Worm (Caenorhabditis elegans): Measurements from ENCODE around the gene hut-1.

Gene hut-1

ce11 chrIII:12687872-12688375, 23.4 kb upstream of the hut-1 start, which contains the start of the genes rsp-3 and spin-4 (continued):
- TF ChIP-seq tbx-2 (tag; optimal IDR thresholded peaks at IDR 0.05): peak; percentile 71
- peak; percentile 36 for TF ChIP-seq jun-1 (tag; optimal IDR thresholded peaks at IDR 0.05)
- TF ChIP-seq lin-13 (GFP tag; optimal IDR thresholded peaks at IDR 0.05): peak; percentile 79
- TF ChIP-seq unc-86 (tag; optimal IDR thresholded peaks at IDR 0.05): peak; percentile 62
- peak; percentile 70 for TF ChIP-seq nhr-20 (tag; optimal IDR thresholded peaks at IDR 0.05)
- TF ChIP-seq swsn-7 (tag; optimal IDR thresholded peaks at IDR 0.05): peak; percentile 61
- no peak for TF ChIP-seq nhr-28 (tag; optimal IDR thresholded peaks at IDR 0.05)
- peak; percentile 93 to 95 for TF ChIP-seq lin-35 (GFP tag; optimal IDR thresholded peaks at IDR 0.05)
- TF ChIP-seq fos-1 (tag; optimal IDR thresholded peaks at IDR 0.05): peak; percentile 68
- TF ChIP-seq nhr-77 (tag; optimal IDR thresholded peaks at IDR 0.05): peak; percentile 80
- peak in 1 of 2 experiments; percentile 68 for TF ChIP-seq mdl-1 (tag; optimal IDR thresholded peaks at IDR 0.05)
- no peak for TF ChIP-seq mef-2 (tag; optimal IDR thresholded peaks at IDR 0.05)
- peak; percentile 46 for TF ChIP-seq snpc-4 (tag; optimal IDR thresholded peaks at IDR 0.05)
- peak; percentile 89 for TF ChIP-seq skn-1 (tag; optimal IDR thresholded peaks at IDR 0.05)
- TF ChIP-seq isw-1 (GFP tag; IDR thresholded peaks at IDR 0.05): peak; percentile 79
- TF ChIP-seq ztf-11 (tag; optimal IDR thresholded peaks at IDR 0.05): peak in 1 of 2 experiments; percentile 40
- TF ChIP-seq F16B12.6 (tag; optimal IDR thresholded peaks at IDR 0.05): peak; percentile 68
- peak; percentile 63 for TF ChIP-seq pax-3 (tag; optimal IDR thresholded peaks at IDR 0.05)
- TF ChIP-seq irx-1 (tag; optimal IDR thresholded peaks at IDR 0.05): peak; percentile 32

ce11 chrIII:12697591-12697990, 13.8 kb upstream of the hut-1 start:
- TF ChIP-seq snpc-4 (tag; optimal IDR thresholded peaks at IDR 0.05) (no peak), C16A3.4 (tag; optimal IDR thresholded peaks at IDR 0.05) (no peak), xbp-1 (tag; optimal IDR thresholded peaks at IDR 0.05) (no peak), ceh-63 (GFP tag; optimal IDR thresholded peaks at IDR 0.05) (no peak), skn-1 (tag; optimal IDR thresholded peaks at IDR 0.05) (no peak), ces-1 (GFP tag; optimal IDR thresholded peaks at IDR 0.05) (no peak), nhr-90 (tag; optimal IDR thresholded peaks at IDR 0.05; ENCODE audit: poor library complexity) (no peak), dsc-1 (tag; optimal IDR thresholded peaks at IDR 0.05) (no peak), mef-2 (tag; optimal IDR thresholded peaks at IDR 0.05) (no peak), irx-1 (tag; optimal IDR thresholded peaks at IDR 0.05) (no peak), efl-3 (GFP tag; optimal IDR thresholded peaks at IDR 0.05) (no peak), nhr-12 (tag; optimal IDR thresholded peaks at IDR 0.05) (no peak), lin-35 (GFP tag; optimal IDR thresholded peaks at IDR 0.05) (no peak), vab-15 (tag; optimal IDR thresholded peaks at IDR 0.05) (no peak)

ce11 chrIII:12699194-12699593, 12.2 kb upstream of the hut-1 start, which contains the start of gene sas-1:
Gene sas-1, plus strand, starts transcription at chrIII:12699494.
- TF ChIP-seq nhr-76 (tag; optimal IDR thresholded peaks at IDR 0.05) (no peak), lin-39 (tag; optimal IDR thresholded peaks at IDR 0.05) (no peak), ceh-63 (GFP tag; optimal IDR thresholded peaks at IDR 0.05) (no peak)

- TF ChIP-seq fkh-4 (tag; optimal IDR thresholded peaks at IDR 0.05; ENCODE audit: borderline replicate concordance) (no peak), ama-1 (optimal IDR thresholded peaks at IDR 0.05) (no peak), unc-30 (tag; optimal IDR thresholded peaks at IDR 0.05) (no peak), fkh-10 (GFP tag; optimal IDR thresholded peaks at IDR 0.05) (no peak), fkh-8 (tag; optimal IDR thresholded peaks at IDR 0.05) (no peak), aha-1 (tag; optimal IDR thresholded peaks at IDR 0.05) (no peak), hlh-17 (GFP tag; optimal IDR thresholded peaks at IDR 0.05; ENCODE audit: borderline replicate concordance) (no peak), ces-1 (GFP tag; optimal IDR thresholded peaks at IDR 0.05) (no peak), hlh-4 (tag; optimal IDR thresholded peaks at IDR 0.05) (no peak), mab-9 (GFP tag; IDR thresholded peaks at IDR 0.05) (no peak), nhr-76 (tag; optimal IDR thresholded peaks at IDR 0.05) (no peak), unc-130 (tag; optimal IDR thresholded peaks at IDR 0.05) (no peak), nhr-85 (tag) (no peak), nhr-47 (tag; optimal IDR thresholded peaks at IDR 0.05) (no peak)
These were observed 9.0 kb upstream of the hut-1 start for ce11 chrIII:12702375-12702774.
